Fruit fly (Drosophila melanogaster): ENCODE measurements around the gene Rab14.

- no peak for TF ChIP-seq ovo (GFP tag; optimal IDR thresholded peaks at IDR 0.05)
- no peak for TF ChIP-seq CG12768 (GFP tag; optimal IDR thresholded peaks at IDR 0.05)
Observed at dm6 chr2L:14388448-14388847, 33.5 kb downstream of the Rab14 start.

Data from whole organism, adult.